Worm (Caenorhabditis elegans): ENCODE measurements around the gene cutl-1.

- TF ChIP-seq unc-62 (GFP tag; optimal IDR thresholded peaks at IDR 0.05) (no peak), hlh-1 (tag; optimal IDR thresholded peaks at IDR 0.05) (no peak)
Measured at ce11 chrV:13442819-13443218, 36.9 kb upstream of the cutl-1 start.

All from whole organism, mixed stage, embryonic.